Worm (Caenorhabditis elegans) whole organism, young adult: ENCODE results near the gene nhr-105.

Experiments used
- C17E4.6 ChIP-seq: fragments of 200-800 bp; sonication (Bioruptor generic); IDR thresholded peaks from 2 replicates; pipeline ENCODE4 v1.3.6; 2022; ENCODE audit warnings: missing genetic modification reagents, missing genetic modification characterization, missing compliant biosample characterization
- F10E7.11 ChIP-seq: sonication (generic microtip); optimal IDR thresholded peaks from 2 replicates; lab custom pipeline; 2017; ENCODE audit warnings: mild to moderate bottlenecking, missing genetic modification characterization, moderate library complexity, missing compliant biosample characterization
- bed-2 ChIP-seq: fragments of 200-800 bp; sonication (Bioruptor generic); IDR thresholded peaks from 2 replicates; pipeline ENCODE4 v1.3.6; 2022; ENCODE audit warnings: missing genetic modification reagents, missing genetic modification characterization, missing compliant biosample characterization
- cebp-2 ChIP-seq: fragments of 200-800 bp; sonication (Bioruptor generic); IDR thresholded peaks from 2 replicates; pipeline ENCODE4 v1.3.6; 2022; ENCODE audit warnings: missing genetic modification characterization, missing compliant biosample characterization
- lin-40 ChIP-seq: sonication (generic microtip); optimal IDR thresholded peaks from 2 replicates; lab custom pipeline; 2016; ENCODE audit warnings: missing genetic modification characterization, mild to moderate bottlenecking, missing compliant biosample characterization, missing genotype, missing genetic modification reagents
- madf-8 ChIP-seq: fragments of 200-800 bp; sonication (Bioruptor generic); conservative IDR thresholded peaks from 2 replicates; pipeline ENCODE4 v1.3.6; 2022; ENCODE audit warnings: missing genetic modification reagents, missing genetic modification characterization, missing compliant biosample characterization
- rcor-1 ChIP-seq: fragments of 200-800 bp; sonication (Bioruptor generic); IDR thresholded peaks from 2 replicates; pipeline ENCODE4 v1.3.6; 2022; ENCODE audit warnings: missing genetic modification reagents, missing genetic modification characterization, missing compliant biosample characterization
- repo-1 ChIP-seq: sonication (generic microtip); optimal IDR thresholded peaks from 2 replicates; lab custom pipeline; 2017; ENCODE audit warnings: mild to moderate bottlenecking, missing genetic modification characterization, missing compliant biosample characterization
- sptf-2 ChIP-seq: fragments of 200-800 bp; sonication (Bioruptor generic); optimal IDR thresholded peaks from 2 replicates; lab custom pipeline; 2018; ENCODE audit warnings: mild to moderate bottlenecking, missing genetic modification characterization, missing compliant biosample characterization
- unc-62 ChIP-seq: fragments of 150-350 bp; optimal IDR thresholded peaks from 2 replicates; lab custom pipeline; 2014; ENCODE audit warnings: missing biosample characterization, missing genetic modification reagents, missing genetic modification characterization

- TF ChIP-seq unc-62 = no peak
- no peak for TF ChIP-seq repo-1 (tag; lab: Kevin White, UChicago)
- TF ChIP-seq C17E4.6 (GFP tag; lab: Robert Waterston, UW) = no peak
- TF ChIP-seq bed-2 = no peak
- TF ChIP-seq madf-8 (GFP tag; lab: Robert Waterston, UW) = no peak
- TF ChIP-seq lin-40 (tag; lab: Kevin White, UChicago) = no peak
- no peak for TF ChIP-seq rcor-1 (GFP tag; lab: Robert Waterston, UW)
- TF ChIP-seq F10E7.11 = no peak
- no peak for TF ChIP-seq cebp-2
- TF ChIP-seq sptf-2 (GFP tag; lab: Kevin White, UChicago) = no peak
Measured at ce11 chrIV:7057677-7058076, 7.7 kb downstream of the nhr-105 start, which contains the start of gene srx-50.
